Worm (Caenorhabditis elegans): ENCODE results near the gene rgs-5.
A peak's percentile ranks its signal among the peaks of the same experiment; 100 is the strongest.

Gene rgs-5

ce11 chrIII:5727827-5728226, 29.5 kb downstream of the rgs-5 start, which contains the start of gene egg-1 (continued):
- TF ChIP-seq cebp-2 (GFP tag; IDR thresholded peaks at IDR 0.05) (no peak), gei-17 (GFP tag; optimal IDR thresholded peaks at IDR 0.05) (no peak), ceh-40 (GFP tag; IDR thresholded peaks at IDR 0.05) (no peak), Y67H2A.10 (GFP tag; conservative IDR thresholded peaks at IDR 0.05) (no peak), madf-6 (GFP tag; IDR thresholded peaks at IDR 0.05) (peak; percentile 99), attf-6 (GFP tag; IDR thresholded peaks at IDR 0.05) (0 out of 2 replicates have a peak, but pooled peaks have one; percentile 21), dpl-1 (GFP tag; optimal IDR thresholded peaks at IDR 0.05) (peak; percentile 95), F52B5.7 (tag; optimal IDR thresholded peaks at IDR 0.05) (no peak), mel-28 (tag; optimal IDR thresholded peaks at IDR 0.05; ENCODE audit: borderline replicate concordance) (no peak), hlh-12 (tag; optimal IDR thresholded peaks at IDR 0.05) (no peak), let-607 (tag; optimal IDR thresholded peaks at IDR 0.05) (no peak), aptf-3 (GFP tag; IDR thresholded peaks at IDR 0.05) (no peak), nhr-179 (tag; optimal IDR thresholded peaks at IDR 0.05) (no peak), ZK185.1 (tag; optimal IDR thresholded peaks at IDR 0.05; ENCODE audit: poor library complexity, severe bottlenecking) (no peak), F55B11.4 (tag; optimal IDR thresholded peaks at IDR 0.05; ENCODE audit: borderline replicate concordance, insufficient read depth) (no peak), B0035.1 (tag; optimal IDR thresholded peaks at IDR 0.05) (no peak), dpff-1 (tag; optimal IDR thresholded peaks at IDR 0.05) (no peak), D2030.7 (GFP tag; IDR thresholded peaks at IDR 0.05) (peak; percentile 93), Y53G8AR.9 (GFP tag; conservative IDR thresholded peaks at IDR 0.05) (peak; percentile 44; the same call in 1 of the 2 replicates), athp-1 (tag; optimal IDR thresholded peaks at IDR 0.05) (peak; percentile 63), madf-10 (tag; optimal IDR thresholded peaks at IDR 0.05) (no peak), chd-7 (tag; optimal IDR thresholded peaks at IDR 0.05) (no peak), lsy-27 (tag; optimal IDR thresholded peaks at IDR 0.05; ENCODE audit: borderline replicate concordance, insufficient read depth) (no peak), him-1 (tag; optimal IDR thresholded peaks at IDR 0.05) (peak; percentile 85), ztf-3 (GFP tag; optimal IDR thresholded peaks at IDR 0.05) (no peak), efl-1 (GFP tag; optimal IDR thresholded peaks at IDR 0.05) (peak; percentile 98), aptf-2 (GFP tag; conservative IDR thresholded peaks at IDR 0.05) (peak; percentile 70; the same call in 1 of the 2 replicates), T07F8.4 (tag; optimal IDR thresholded peaks at IDR 0.05) (no peak), ztf-18 (tag; optimal IDR thresholded peaks at IDR 0.05) (peak; percentile 74), mxl-1 (tag; optimal IDR thresholded peaks at IDR 0.05) (no peak), sea-2 (GFP tag; IDR thresholded peaks at IDR 0.05) (no peak), pha-4 (tag; optimal IDR thresholded peaks at IDR 0.05) (no peak), F57A8.1 (GFP tag; optimal IDR thresholded peaks at IDR 0.05) (no peak), egrh-3 (GFP tag; IDR thresholded peaks at IDR 0.05) (no peak), rec-8 (tag; optimal IDR thresholded peaks at IDR 0.05) (no peak), Y95B8A.8 (GFP tag; IDR thresholded peaks at IDR 0.05) (peak; percentile 93), sptf-2 (GFP tag; optimal IDR thresholded peaks at IDR 0.05) (no peak), F49E8.2 (tag; optimal IDR thresholded peaks at IDR 0.05; ENCODE audit: insufficient read depth) (peak; percentile 92), ceh-91 (GFP tag; IDR thresholded peaks at IDR 0.05) (peak; percentile 96), C17E4.6 (GFP tag; IDR thresholded peaks at IDR 0.05) (no peak; the same call in 1 of the 2 replicates), ztf-6 (GFP tag; IDR thresholded peaks at IDR 0.05) (no peak), K12H6.12 (tag; optimal IDR thresholded peaks at IDR 0.05) (no peak), Y79H2A.3 (GFP tag; conservative IDR thresholded peaks at IDR 0.05) (peak; percentile 50; the same call in 1 of the 2 replicates), ceh-58 (GFP tag; IDR thresholded peaks at IDR 0.05) (no peak), C06A6.2 (GFP tag; conservative IDR thresholded peaks at IDR 0.05) (no peak), tbx-9 (tag; optimal IDR thresholded peaks at IDR 0.05; ENCODE audit: borderline replicate concordance) (no peak), T26A5.8 (tag; optimal IDR thresholded peaks at IDR 0.05) (no peak), ceh-27 (GFP tag; optimal IDR thresholded peaks at IDR 0.05) (no peak), ztf-28 (GFP tag; IDR thresholded peaks at IDR 0.05) (0 out of 2 replicates have a peak, but pooled peaks have one; percentile 58)
